Fruit fly (Drosophila melanogaster) whole organism, embryonic: ENCODE measurements around the gene fzy.

Source experiments
- Bdp1 ChIP-seq: fragments of 200-800 bp; sonication (Bioruptor generic); optimal IDR thresholded peaks from 3 replicates; lab custom pipeline; 2016; ENCODE audit warnings: missing biosample characterization, missing genetic modification characterization
- Bgb ChIP-seq: fragments of 200-800 bp; sonication (Bioruptor generic); IDR thresholded peaks from 2 replicates; pipeline ENCODE4 v1.3.6; 2022; ENCODE audit warnings: missing biosample characterization, missing genetic modification characterization; ENCODE audit not compliant: partially characterized antibody
- CG11456 ChIP-seq: fragments of 200-800 bp; sonication (Bioruptor generic); IDR thresholded peaks from 3 replicates; pipeline ENCODE4 v1.3.6; 2022; ENCODE audit warnings: missing biosample characterization, missing genetic modification characterization
- CG12391 ChIP-seq: fragments of 200-800 bp; sonication (Bioruptor generic); optimal IDR thresholded peaks from 3 replicates; lab custom pipeline; 2018; ENCODE audit warnings: missing biosample characterization, mild to moderate bottlenecking, missing genetic modification characterization, moderate library complexity
- CG13296 ChIP-seq: fragments of 200-800 bp; sonication (Bioruptor generic); optimal IDR thresholded peaks from 3 replicates; lab custom pipeline; 2018; ENCODE audit warnings: missing biosample characterization, mild to moderate bottlenecking, missing genetic modification characterization
- CG13424 ChIP-seq: fragments of 200-800 bp; sonication (Bioruptor generic); optimal IDR thresholded peaks from 2 replicates; lab custom pipeline; 2019; ENCODE audit warnings: missing biosample characterization, mild to moderate bottlenecking, missing genetic modification characterization, moderate library complexity
- CG13624 ChIP-seq: fragments of 200-800 bp; sonication (Bioruptor generic); optimal IDR thresholded peaks from 2 replicates; lab custom pipeline; 2016; ENCODE audit warnings: missing biosample characterization, missing genetic modification characterization
- CG15514 ChIP-seq: fragments of 200-800 bp; sonication (Bioruptor generic); optimal IDR thresholded peaks from 3 replicates; lab custom pipeline; 2017; ENCODE audit warnings: missing biosample characterization, missing genetic modification characterization, mild to moderate bottlenecking, moderate library complexity, missing genetic modification reagents
- CG16813 ChIP-seq: fragments of 200-800 bp; sonication (Bioruptor generic); IDR thresholded peaks from 3 replicates; pipeline ENCODE4 v1.3.6; 2022; ENCODE audit warnings: missing biosample characterization, missing genetic modification characterization; ENCODE audit not compliant: partially characterized antibody
- CG2889 ChIP-seq: fragments of 200-800 bp; sonication (Bioruptor generic); IDR thresholded peaks from 3 replicates; pipeline ENCODE4 v1.3.6; 2022; ENCODE audit warnings: missing biosample characterization, missing genetic modification characterization
- CG4617 ChIP-seq: fragments of 200-800 bp; sonication (Bioruptor generic); optimal IDR thresholded peaks from 3 replicates; lab custom pipeline; 2016; ENCODE audit warnings: missing biosample characterization, missing genetic modification characterization, borderline replicate concordance
- CG5245 ChIP-seq: fragments of 200-800 bp; sonication (Bioruptor generic); optimal IDR thresholded peaks from 3 replicates; lab custom pipeline; 2016; ENCODE audit warnings: missing biosample characterization, missing genetic modification characterization
- CG6683 ChIP-seq: fragments of 200-800 bp; sonication (Bioruptor generic); optimal IDR thresholded peaks from 2 replicates; lab custom pipeline; 2017; ENCODE audit warnings: missing biosample characterization, mild to moderate bottlenecking, missing genetic modification characterization, missing genetic modification reagents
- CG7839 ChIP-seq: fragments of 200-800 bp; sonication (Bioruptor generic); optimal IDR thresholded peaks from 3 replicates; lab custom pipeline; 2018; ENCODE audit warnings: missing biosample characterization, mild to moderate bottlenecking, missing genetic modification characterization, moderate library complexity
- CG9727 ChIP-seq: fragments of 200-800 bp; sonication (Bioruptor generic); optimal IDR thresholded peaks from 3 replicates; lab custom pipeline; 2017; ENCODE audit warnings: missing biosample characterization, mild to moderate bottlenecking, missing genetic modification characterization
- CG9797 ChIP-seq: fragments of 200-800 bp; sonication (Bioruptor generic); optimal IDR thresholded peaks from 3 replicates; lab custom pipeline; 2018; ENCODE audit warnings: missing biosample characterization, mild to moderate bottlenecking, missing genetic modification characterization
- Camta ChIP-seq: fragments of 200-800 bp; sonication (Bioruptor generic); optimal IDR thresholded peaks from 2 replicates; lab custom pipeline; 2016; ENCODE audit warnings: missing biosample characterization, missing genetic modification characterization
- CoRest ChIP-seq: fragments of 200-800 bp; sonication (Bioruptor generic); optimal IDR thresholded peaks from 3 replicates; lab custom pipeline; 2018; ENCODE audit warnings: missing biosample characterization, mild to moderate bottlenecking, missing genetic modification characterization, moderate library complexity
- D19B ChIP-seq: fragments of 200-800 bp; sonication (Bioruptor generic); optimal IDR thresholded peaks from 2 replicates; lab custom pipeline; 2017; ENCODE audit warnings: missing biosample characterization, mild to moderate bottlenecking, missing genetic modification characterization
- ERR ChIP-seq: fragments of 200-800 bp; sonication (Bioruptor generic); optimal IDR thresholded peaks from 2 replicates; lab custom pipeline; 2016; ENCODE audit warnings: missing biosample characterization, missing genetic modification characterization
- HmgZ ChIP-seq: fragments of 200-800 bp; sonication (Bioruptor generic); optimal IDR thresholded peaks from 2 replicates; lab custom pipeline; 2018; ENCODE audit warnings: missing biosample characterization, mild to moderate bottlenecking, missing genetic modification characterization
- Lhr ChIP-seq: fragments of 200-800 bp; sonication (Bioruptor generic); optimal IDR thresholded peaks from 3 replicates; lab custom pipeline; 2017; ENCODE audit warnings: mild to moderate bottlenecking, missing biosample characterization, missing genetic modification reagents, missing genetic modification characterization
- Max ChIP-seq: fragments of 200-800 bp; sonication (Bioruptor generic); optimal IDR thresholded peaks from 2 replicates; lab custom pipeline; 2016; ENCODE audit warnings: missing biosample characterization, mild to moderate bottlenecking, missing genetic modification characterization
- Scr ChIP-seq: fragments of 200-800 bp; sonication (Bioruptor generic); IDR thresholded peaks from 2 replicates; pipeline ENCODE4 v1.3.6; 2022; ENCODE audit warnings: missing biosample characterization, missing genetic modification characterization; ENCODE audit not compliant: partially characterized antibody
- Sry-δ ChIP-seq: fragments of 200-800 bp; sonication (Bioruptor generic); optimal IDR thresholded peaks from 2 replicates; lab custom pipeline; 2016; ENCODE audit warnings: missing biosample characterization, missing genetic modification characterization
- YL-1 ChIP-seq: fragments of 200-800 bp; sonication (Bioruptor generic); optimal IDR thresholded peaks from 3 replicates; lab custom pipeline; 2017; ENCODE audit warnings: missing biosample characterization, mild to moderate bottlenecking, missing genetic modification characterization
- az2 ChIP-seq: fragments of 200-800 bp; sonication (Bioruptor generic); optimal IDR thresholded peaks from 3 replicates; lab custom pipeline; 2016; ENCODE audit warnings: missing biosample characterization, missing genetic modification characterization
- bab2 ChIP-seq: fragments of 200-800 bp; sonication (Bioruptor generic); optimal IDR thresholded peaks from 2 replicates; lab custom pipeline; 2016; ENCODE audit warnings: missing biosample characterization, missing genetic modification characterization
- btn ChIP-seq: fragments of 200-800 bp; sonication (Bioruptor generic); optimal IDR thresholded peaks from 2 replicates; lab custom pipeline; 2016; ENCODE audit warnings: missing biosample characterization, missing genetic modification characterization
- disco-r ChIP-seq: fragments of 200-800 bp; sonication (Bioruptor generic); optimal IDR thresholded peaks from 2 replicates; lab custom pipeline; 2016; ENCODE audit warnings: missing biosample characterization, missing genetic modification characterization
- ems ChIP-seq: fragments of 200-800 bp; sonication (Bioruptor generic); optimal IDR thresholded peaks from 3 replicates; lab custom pipeline; 2016; ENCODE audit warnings: missing biosample characterization, missing genetic modification characterization
- ftz-f1 ChIP-seq: fragments of 200-800 bp; sonication (Bioruptor generic); optimal IDR thresholded peaks from 2 replicates; lab custom pipeline; 2016; ENCODE audit warnings: missing biosample characterization, missing genetic modification characterization
- gcm ChIP-seq: fragments of 200-800 bp; sonication (Bioruptor generic); optimal IDR thresholded peaks from 2 replicates; lab custom pipeline; 2019; ENCODE audit warnings: missing biosample characterization, mild to moderate bottlenecking, missing genetic modification characterization, moderate library complexity
- grau ChIP-seq: fragments of 200-800 bp; optimal IDR thresholded peaks from 3 replicates; lab custom pipeline; 2019; ENCODE audit warnings: missing biosample characterization, mild to moderate bottlenecking, missing genetic modification characterization, moderate library complexity
- jumu ChIP-seq: fragments of 200-800 bp; sonication (Bioruptor generic); optimal IDR thresholded peaks from 3 replicates; lab custom pipeline; 2016; ENCODE audit warnings: missing biosample characterization, missing genetic modification characterization
- lbe ChIP-seq: fragments of 200-800 bp; sonication (Bioruptor generic); optimal IDR thresholded peaks from 2 replicates; lab custom pipeline; 2016; ENCODE audit warnings: missing biosample characterization, mild to moderate bottlenecking, missing genetic modification characterization
- mam ChIP-seq: fragments of 200-800 bp; sonication (Bioruptor generic); optimal IDR thresholded peaks from 3 replicates; lab custom pipeline; 2016; ENCODE audit warnings: missing biosample characterization, missing genetic modification characterization
- nerfin-2 ChIP-seq: fragments of 200-800 bp; sonication (Bioruptor generic); IDR thresholded peaks from 2 replicates; pipeline ENCODE4 v1.3.6; 2022; ENCODE audit warnings: missing biosample characterization, missing genetic modification characterization; ENCODE audit not compliant: partially characterized antibody
- peb ChIP-seq: fragments of 200-800 bp; sonication (Bioruptor generic); IDR thresholded peaks from 2 replicates; pipeline ENCODE4 v1.3.6; 2022; ENCODE audit warnings: missing biosample characterization, missing genetic modification characterization
- prd ChIP-seq, 3 experiments: fragments of >200 bp in 2 of 3; fragments of 200-800 bp in 1 of 3; sonication (Bioruptor generic) in 1 of 3; optimal IDR thresholded peaks in 2 of 3; IDR thresholded peaks in 1 of 3; 2 replicates in 2 of 3; 3 replicates in 1 of 3; pipeline versions ENCODE4 v1.3.6 to Lab custom; 2017 to 2022; ENCODE audit warnings: missing biosample characterization in 1 of 3, missing genetic modification characterization in 1 of 3
- row ChIP-seq: fragments of 200-800 bp; sonication (Bioruptor generic); IDR thresholded peaks from 3 replicates; pipeline ENCODE4 v1.3.6; 2022; ENCODE audit warnings: missing biosample characterization, missing genetic modification characterization
- schlank ChIP-seq: fragments of 200-800 bp; sonication (Bioruptor generic); optimal IDR thresholded peaks from 2 replicates; lab custom pipeline; 2018; ENCODE audit warnings: missing biosample characterization, mild to moderate bottlenecking, missing genetic modification characterization
- sna ChIP-seq: fragments of 200-800 bp; sonication (Bioruptor generic); IDR thresholded peaks from 2 replicates; pipeline ENCODE4 v1.3.6; 2022; ENCODE audit warnings: missing biosample characterization, missing genetic modification characterization; ENCODE audit not compliant: partially characterized antibody
- sqz ChIP-seq: fragments of 200-800 bp; sonication (Bioruptor generic); optimal IDR thresholded peaks from 3 replicates; lab custom pipeline; 2018; ENCODE audit warnings: missing biosample characterization, mild to moderate bottlenecking, missing genetic modification characterization
- sug ChIP-seq: fragments of 200-800 bp; optimal IDR thresholded peaks from 2 replicates; lab custom pipeline; 2019; ENCODE audit warnings: missing biosample characterization, mild to moderate bottlenecking, missing genetic modification characterization, moderate library complexity
- tna ChIP-seq: fragments of 200-800 bp; sonication (Bioruptor generic); IDR thresholded peaks from 2 replicates; pipeline ENCODE4 v1.3.6; 2022; ENCODE audit warnings: missing biosample characterization, missing genetic modification characterization; ENCODE audit not compliant: partially characterized antibody
- trem ChIP-seq: fragments of 200-800 bp; optimal IDR thresholded peaks from 3 replicates; lab custom pipeline; 2019; ENCODE audit warnings: missing biosample characterization, mild to moderate bottlenecking, missing genetic modification characterization, moderate library complexity
- usp ChIP-seq: fragments of >200 bp; optimal IDR thresholded peaks from 2 replicates; lab custom pipeline; 2017; ENCODE audit warnings: missing biosample characterization, missing genetic modification characterization
- z ChIP-seq: fragments of 200-800 bp; sonication (Bioruptor generic); IDR thresholded peaks from 3 replicates; pipeline ENCODE4 v1.3.6; 2022; ENCODE audit warnings: missing biosample characterization, missing genetic modification characterization
- zfh2 ChIP-seq: fragments of 200-800 bp; sonication (Bioruptor generic); optimal IDR thresholded peaks from 2 replicates; lab custom pipeline; 2016; ENCODE audit warnings: missing biosample characterization, missing genetic modification characterization

fzy gene

DNA sequence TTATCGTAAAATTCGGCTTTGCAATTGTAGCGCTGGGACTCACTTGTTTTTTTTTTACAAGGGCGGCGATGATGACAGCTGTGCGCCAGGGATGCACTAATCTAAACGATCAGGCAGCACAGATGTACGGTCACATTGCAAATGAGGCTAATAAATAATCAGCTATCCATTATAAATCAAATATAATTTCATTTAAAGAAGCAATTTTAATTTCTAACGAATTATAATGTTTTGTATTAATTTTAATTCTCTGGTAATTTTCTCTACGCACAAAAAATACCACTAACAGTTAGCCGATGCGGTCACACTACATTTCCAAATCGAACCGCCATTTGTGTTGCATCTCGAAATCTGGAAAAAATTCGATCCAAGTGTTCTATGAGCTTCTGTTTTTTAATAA lies at the start of gene fzy, which contains the start of gene cni (continued):
- TF ChIP-seq sug (tag; lab: Kevin White, UChicago): peak; percentile 32
- no peak for TF ChIP-seq mam (GFP tag; lab: Kevin White, UChicago)
- TF ChIP-seq CoRest: peak; percentile 49
- peak; percentile 15 for TF ChIP-seq CG5245
- TF ChIP-seq grau (tag; lab: Kevin White, UChicago): peak; percentile 32
- no peak for TF ChIP-seq CG11456 (GFP tag; lab: Robert Waterston, UW)
- TF ChIP-seq ERR: no peak
- peak; percentile 53 for TF ChIP-seq Sry-δ (GFP tag; lab: Kevin White, UChicago)
- no peak for TF ChIP-seq CG2889
- peak; percentile 21 for TF ChIP-seq Bdp1 (GFP tag; lab: Kevin White, UChicago)
- 0 out of 2 replicates have a peak, but pooled peaks have one; percentile 16 for TF ChIP-seq Bgb (GFP tag; lab: Robert Waterston, UW)
- peak; percentile 23 for TF ChIP-seq bab2
- TF ChIP-seq sqz: peak; percentile 96
- peak; percentile 83 for TF ChIP-seq YL-1 (GFP tag; lab: Kevin White, UChicago)
- peak; percentile 52 for TF ChIP-seq lbe (GFP tag; lab: Kevin White, UChicago)
- TF ChIP-seq usp (GFP tag; lab: Kevin White, UChicago): no peak
- peak; percentile 59 for TF ChIP-seq Lhr
- TF ChIP-seq ems (GFP tag; lab: Kevin White, UChicago): no peak
- TF ChIP-seq row (GFP tag; lab: Robert Waterston, UW): peak; percentile 36; the same call in 1 of the 3 replicates
- no peak for TF ChIP-seq btn (GFP tag; lab: Kevin White, UChicago)
- no peak for TF ChIP-seq prd (optimal IDR thresholded peaks at IDR 0.05; lab: Kevin White, UChicago)
- TF ChIP-seq prd (GFP tag; IDR thresholded peaks at IDR 0.05; lab: Robert Waterston, UW): no peak
- peak; percentile 70 for TF ChIP-seq CG4617
- TF ChIP-seq CG13424 (tag; lab: Kevin White, UChicago): peak; percentile 8
- TF ChIP-seq ftz-f1 (GFP tag; lab: Kevin White, UChicago): peak; percentile 93
- peak; percentile 12 for TF ChIP-seq az2 (GFP tag; lab: Kevin White, UChicago)
- TF ChIP-seq CG13296 (GFP tag; lab: Kevin White, UChicago): no peak
- no peak for TF ChIP-seq sna (GFP tag; lab: Robert Waterston, UW)
- TF ChIP-seq CG15514 (GFP tag; lab: Kevin White, UChicago): peak; percentile 64
- TF ChIP-seq Camta (GFP tag; lab: Kevin White, UChicago): peak; percentile 22
- no peak for TF ChIP-seq jumu (GFP tag; lab: Kevin White, UChicago)
- TF ChIP-seq gcm (GFP tag; lab: Kevin White, UChicago): no peak
- TF ChIP-seq CG6683 (GFP tag; lab: Kevin White, UChicago): no peak
- TF ChIP-seq Scr (GFP tag; lab: Robert Waterston, UW): peak; percentile 22; the same call in 1 of the 2 replicates
- TF ChIP-seq D19B (GFP tag; lab: Kevin White, UChicago): no peak
- TF ChIP-seq CG7839 (tag; lab: Kevin White, UChicago): no peak
- TF ChIP-seq HmgZ (tag; lab: Kevin White, UChicago): peak; percentile 56
- no peak for TF ChIP-seq z
- TF ChIP-seq CG9727 (GFP tag; lab: Kevin White, UChicago): peak; percentile 44
- peak; percentile 14 for TF ChIP-seq zfh2 (GFP tag; lab: Kevin White, UChicago)
- TF ChIP-seq CG13624 (GFP tag; lab: Kevin White, UChicago): peak; percentile 11
- peak; percentile 98 for TF ChIP-seq CG9797 (GFP tag; lab: Kevin White, UChicago)
- no peak for TF ChIP-seq schlank
- no peak for TF ChIP-seq disco-r (GFP tag; lab: Kevin White, UChicago)
- peak; percentile 93 for TF ChIP-seq trem
- peak; percentile 66 for TF ChIP-seq Max (GFP tag; lab: Kevin White, UChicago)
- TF ChIP-seq peb (GFP tag; lab: Robert Waterston, UW): no peak
- no peak for TF ChIP-seq nerfin-2 (GFP tag; lab: Robert Waterston, UW)
- no peak for TF ChIP-seq tna
- TF ChIP-seq CG16813: peak; percentile 43; the same call in 1 of the 3 replicates
- peak; percentile 74 for TF ChIP-seq CG12391 (tag; lab: Kevin White, UChicago)
